Worm (Caenorhabditis elegans) whole organism, late embryonic: ENCODE measurements around the gene rbm-26.

Experiments used
- elt-2 ChIP-seq: sonication (generic microtip); optimal IDR thresholded peaks from 2 replicates; lab custom pipeline; 2016; ENCODE audit warnings: missing genetic modification reagents, missing genetic modification characterization, missing compliant biosample characterization
- eyg-1 ChIP-seq: sonication (generic microtip); optimal IDR thresholded peaks from 2 replicates; lab custom pipeline; 2016; ENCODE audit warnings: missing genotype, missing genetic modification characterization, missing compliant biosample characterization
- hlh-6 ChIP-seq: sonication (generic microtip); optimal IDR thresholded peaks from 2 replicates; lab custom pipeline; 2016; ENCODE audit warnings: missing genotype, missing genetic modification characterization, missing compliant biosample characterization

DNA sequence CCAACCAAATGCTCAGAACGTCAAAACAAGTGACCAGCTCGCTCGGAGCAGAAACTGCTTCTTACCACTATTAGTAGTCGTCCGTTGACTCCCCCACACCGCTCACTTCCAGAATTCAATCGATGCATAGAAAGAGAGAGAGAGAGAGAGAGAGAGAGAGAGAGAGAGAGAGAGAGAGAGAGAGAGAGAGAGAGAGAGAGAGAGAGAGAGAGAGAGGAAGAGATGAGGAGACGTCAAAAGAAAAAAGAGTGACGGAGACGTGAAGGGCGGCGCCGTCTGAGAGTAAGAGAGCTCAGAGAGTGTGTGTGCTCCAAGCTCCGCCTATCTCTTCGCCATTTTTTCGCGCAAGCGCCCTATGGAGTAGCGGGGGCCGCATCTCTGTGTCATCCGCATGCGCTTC, 43.9 kb downstream of the rbm-26 start, which contains the start of gene ida-1:
- TF ChIP-seq elt-2 (tag; lab: Kevin White, UChicago) (no peak), eyg-1 (tag; lab: Kevin White, UChicago) (no peak), hlh-6 (tag; lab: Kevin White, UChicago) (no peak)
